Fruit fly (Drosophila melanogaster): Measurements from ENCODE around the gene Pfdn5.

Gene Pfdn5

DNA sequence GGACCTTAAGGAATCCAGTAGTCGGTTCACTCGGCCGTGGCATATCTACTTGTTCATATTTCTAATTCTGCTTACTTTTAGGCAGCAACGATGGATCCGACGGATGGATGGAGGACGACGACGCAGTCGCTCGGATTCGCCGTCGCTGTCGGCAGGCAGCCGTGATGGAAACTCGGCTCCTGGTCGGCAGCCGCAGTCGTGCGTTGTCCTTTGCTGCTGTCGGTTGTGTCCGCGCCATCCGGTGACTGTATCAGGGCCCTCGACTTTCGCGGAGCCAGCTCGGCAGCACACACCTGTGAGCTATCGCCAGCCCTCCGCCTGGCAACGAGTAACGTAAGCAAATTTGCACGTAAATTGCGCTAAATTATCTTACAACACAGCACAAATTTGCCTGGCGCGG is 10.2 kb downstream of the Pfdn5 start, which contains the start of gene Octbeta1R:
Octbeta1R (plus strand) TSS at position 191 of the 400 bp plus-strand sequence.
- TF ChIP-seq CG7101 (tag; optimal IDR thresholded peaks at IDR 0.05) (no peak), Clk (GFP tag; optimal IDR thresholded peaks at IDR 0.05) (no peak), Crg-1 (GFP tag; optimal IDR thresholded peaks at IDR 0.05) (no peak), CG14711 (tag; optimal IDR thresholded peaks at IDR 0.05) (no peak), bab1 (GFP tag; optimal IDR thresholded peaks at IDR 0.05) (no peak), CG11617 (GFP tag; optimal IDR thresholded peaks at IDR 0.05) (no peak), Mnt (GFP tag; optimal IDR thresholded peaks at IDR 0.05) (no peak), cic (GFP tag; optimal IDR thresholded peaks at IDR 0.05) (no peak), CG7045 (GFP tag; optimal IDR thresholded peaks at IDR 0.05) (no peak), ovo (GFP tag; optimal IDR thresholded peaks at IDR 0.05) (no peak)

- no peak for TF ChIP-seq CG7045 (GFP tag; optimal IDR thresholded peaks at IDR 0.05)
- no peak for TF ChIP-seq Crg-1 (GFP tag; optimal IDR thresholded peaks at IDR 0.05)
- TF ChIP-seq ovo (GFP tag; optimal IDR thresholded peaks at IDR 0.05) = no peak
- TF ChIP-seq Hr96 (GFP tag; optimal IDR thresholded peaks at IDR 0.05) = no peak
- TF ChIP-seq Mnt (GFP tag; optimal IDR thresholded peaks at IDR 0.05) = no peak
- TF ChIP-seq toe (GFP tag; optimal IDR thresholded peaks at IDR 0.05) = no peak
Observed at dm6 chr3R:22503630-22504029, 16.8 kb downstream of the Pfdn5 start.

DNA sequence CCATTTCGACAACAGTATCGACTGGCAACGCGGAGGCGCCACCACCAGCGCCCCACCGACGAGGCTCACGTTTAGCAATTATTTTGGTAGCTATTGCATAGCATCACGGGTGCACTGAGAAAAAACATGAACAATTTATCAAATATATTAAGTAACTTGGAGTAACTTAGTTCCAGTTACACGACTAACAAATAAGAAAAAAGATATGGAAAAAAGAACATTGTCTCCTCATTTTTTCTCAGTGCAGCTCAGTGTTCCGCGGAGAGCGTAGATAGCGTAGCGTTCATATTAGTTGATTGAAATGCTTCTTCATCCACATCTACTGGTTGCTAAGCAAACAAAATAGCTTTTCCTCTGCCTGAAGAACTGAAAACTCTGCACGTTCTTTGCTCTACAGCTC is 28.5 kb downstream of the Pfdn5 start:
- TF ChIP-seq CG14711 (tag; optimal IDR thresholded peaks at IDR 0.05) (no peak), pad (GFP tag; optimal IDR thresholded peaks at IDR 0.05) (no peak), bab1 (GFP tag; optimal IDR thresholded peaks at IDR 0.05) (no peak), kay (GFP tag; ENCODE audit: borderline replicate concordance) (peak; percentile 2), CG11617 (GFP tag; optimal IDR thresholded peaks at IDR 0.05) (no peak), cnc (optimal IDR thresholded peaks at IDR 0.05) (no peak)

DNA sequence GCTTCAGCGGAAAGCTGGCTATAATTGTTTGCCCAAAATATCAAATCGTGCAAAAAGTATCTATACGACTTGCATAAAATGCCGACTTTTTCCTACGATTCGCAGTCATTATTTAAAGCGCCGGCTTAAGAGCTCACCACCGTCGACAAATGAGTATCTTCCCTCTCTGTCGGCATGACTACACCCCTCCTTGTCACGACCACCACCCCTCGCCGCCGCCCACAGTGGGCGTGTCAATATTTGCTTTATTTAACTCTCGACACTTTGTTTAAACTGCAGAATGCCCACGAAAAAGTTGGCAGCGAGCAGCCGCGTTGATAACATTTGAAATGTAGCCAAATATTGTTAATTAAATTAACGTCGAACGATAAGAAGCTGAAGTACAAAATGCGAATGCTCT is 31.4 kb downstream of the Pfdn5 start:
- TF ChIP-seq cic (GFP tag; optimal IDR thresholded peaks at IDR 0.05) = peak; percentile 58
- peak; percentile 25 for TF ChIP-seq pad (GFP tag; optimal IDR thresholded peaks at IDR 0.05)
- no peak for TF ChIP-seq Clk (GFP tag; optimal IDR thresholded peaks at IDR 0.05)
- peak; percentile 65 for TF ChIP-seq CG7045 (GFP tag; optimal IDR thresholded peaks at IDR 0.05)
- peak; percentile 42 for TF ChIP-seq CG1620 (GFP tag; optimal IDR thresholded peaks at IDR 0.05)
- TF ChIP-seq CG5204 (GFP tag; optimal IDR thresholded peaks at IDR 0.05) = peak; percentile 6
- peak; percentile 18 for TF ChIP-seq tj (GFP tag; optimal IDR thresholded peaks at IDR 0.05)
- peak; percentile 44 for TF ChIP-seq CG11617 (GFP tag; optimal IDR thresholded peaks at IDR 0.05)
- TF ChIP-seq Mnt (GFP tag; optimal IDR thresholded peaks at IDR 0.05) = peak; percentile 20
- TF ChIP-seq CG33017 (tag; optimal IDR thresholded peaks at IDR 0.05) = peak; percentile 32
- peak; percentile 54 for TF ChIP-seq CG7101 (tag; optimal IDR thresholded peaks at IDR 0.05)
- no peak for TF ChIP-seq bab1 (GFP tag; optimal IDR thresholded peaks at IDR 0.05)
- TF ChIP-seq CG12768 (GFP tag; optimal IDR thresholded peaks at IDR 0.05) = peak; percentile 50
- peak; percentile 62 for TF ChIP-seq Crg-1 (GFP tag; optimal IDR thresholded peaks at IDR 0.05)
- TF ChIP-seq toe (GFP tag; optimal IDR thresholded peaks at IDR 0.05) = no peak

DNA sequence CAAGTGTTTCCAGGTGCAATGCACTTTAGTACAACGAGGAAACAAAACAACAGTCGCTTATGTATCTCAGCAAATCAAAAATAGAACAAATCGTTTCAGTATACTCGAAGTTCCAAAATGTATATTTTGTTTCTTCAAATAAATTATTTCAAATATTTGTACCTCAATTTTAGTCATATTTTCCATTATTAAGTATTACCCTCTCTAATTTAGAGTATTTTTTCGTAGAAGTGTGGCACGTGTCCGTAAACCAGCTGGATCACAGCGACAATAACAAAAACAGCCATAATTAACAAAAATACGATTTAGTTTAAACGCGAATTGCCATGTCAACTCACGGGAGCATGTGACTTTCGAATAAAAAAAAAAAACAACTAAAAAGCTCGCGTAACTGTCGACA is 31.9 kb downstream of the Pfdn5 start:
- peak; percentile 95 for TF ChIP-seq kay (GFP tag; ENCODE audit: borderline replicate concordance)
- TF ChIP-seq CG7045 (GFP tag; optimal IDR thresholded peaks at IDR 0.05) = no peak
- no peak for TF ChIP-seq CG33017 (tag; optimal IDR thresholded peaks at IDR 0.05)
- no peak for TF ChIP-seq Crg-1 (GFP tag; optimal IDR thresholded peaks at IDR 0.05)

dm6 chr3R:22520481-22520880 is 33.6 kb downstream of the Pfdn5 start:
- TF ChIP-seq bab1 (GFP tag; optimal IDR thresholded peaks at IDR 0.05) = no peak
- TF ChIP-seq toe (GFP tag; optimal IDR thresholded peaks at IDR 0.05) = no peak
- no peak for TF ChIP-seq Crg-1 (GFP tag; optimal IDR thresholded peaks at IDR 0.05)
- TF ChIP-seq CG33017 (tag; optimal IDR thresholded peaks at IDR 0.05) = no peak
- TF ChIP-seq pad (GFP tag; optimal IDR thresholded peaks at IDR 0.05) = no peak
- no peak for TF ChIP-seq tj (GFP tag; optimal IDR thresholded peaks at IDR 0.05)
- TF ChIP-seq CG1620 (GFP tag; optimal IDR thresholded peaks at IDR 0.05) = no peak
- TF ChIP-seq cic (GFP tag; optimal IDR thresholded peaks at IDR 0.05) = no peak
- no peak for TF ChIP-seq CG7045 (GFP tag; optimal IDR thresholded peaks at IDR 0.05)
- TF ChIP-seq CG12768 (GFP tag; optimal IDR thresholded peaks at IDR 0.05) = no peak
- no peak for TF ChIP-seq Mnt (GFP tag; optimal IDR thresholded peaks at IDR 0.05)
- no peak for TF ChIP-seq CG5204 (GFP tag; optimal IDR thresholded peaks at IDR 0.05)
- TF ChIP-seq cnc (optimal IDR thresholded peaks at IDR 0.05) = no peak

DNA sequence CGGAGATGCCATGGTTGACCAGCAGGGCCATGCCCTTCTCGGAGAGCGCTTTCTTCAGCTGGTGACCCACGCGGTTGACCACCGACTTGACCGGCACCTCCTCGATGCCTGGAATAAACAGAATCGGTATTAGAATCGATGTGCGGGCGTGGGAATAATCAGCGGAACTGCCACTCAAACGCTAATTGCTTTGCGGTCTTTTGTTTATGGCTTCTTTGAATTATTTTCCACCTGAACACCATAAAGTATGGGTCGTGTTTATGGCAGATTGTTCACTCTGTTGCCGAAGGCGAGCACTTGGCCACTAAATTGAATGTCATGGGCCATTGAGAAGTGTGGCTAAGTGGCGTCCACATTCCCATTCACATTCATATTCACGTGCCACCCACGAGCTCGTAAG is 35.2 kb downstream of the Pfdn5 start:
- TF ChIP-seq bab1 (GFP tag; optimal IDR thresholded peaks at IDR 0.05) = no peak
- TF ChIP-seq tj (GFP tag; optimal IDR thresholded peaks at IDR 0.05) = no peak
- TF ChIP-seq Hr96 (GFP tag; optimal IDR thresholded peaks at IDR 0.05) = no peak
- no peak for TF ChIP-seq kay (GFP tag; ENCODE audit: borderline replicate concordance)
- no peak for TF ChIP-seq CG7045 (GFP tag; optimal IDR thresholded peaks at IDR 0.05)
- TF ChIP-seq CG1620 (GFP tag; optimal IDR thresholded peaks at IDR 0.05) = no peak
- TF ChIP-seq CG11617 (GFP tag; optimal IDR thresholded peaks at IDR 0.05) = no peak
- TF ChIP-seq ovo (GFP tag; optimal IDR thresholded peaks at IDR 0.05) = no peak
- TF ChIP-seq cic (GFP tag; optimal IDR thresholded peaks at IDR 0.05) = no peak
- no peak for TF ChIP-seq pad (GFP tag; optimal IDR thresholded peaks at IDR 0.05)
- no peak for TF ChIP-seq cnc (optimal IDR thresholded peaks at IDR 0.05)
- TF ChIP-seq CG7101 (tag; optimal IDR thresholded peaks at IDR 0.05) = no peak
- no peak for TF ChIP-seq toe (GFP tag; optimal IDR thresholded peaks at IDR 0.05)
- no peak for TF ChIP-seq Mnt (GFP tag; optimal IDR thresholded peaks at IDR 0.05)
- TF ChIP-seq CG33017 (tag; optimal IDR thresholded peaks at IDR 0.05) = no peak
- TF ChIP-seq Clk (GFP tag; optimal IDR thresholded peaks at IDR 0.05) = no peak
- TF ChIP-seq CG5204 (GFP tag; optimal IDR thresholded peaks at IDR 0.05) = no peak
- TF ChIP-seq Crg-1 (GFP tag; optimal IDR thresholded peaks at IDR 0.05) = no peak
- no peak for TF ChIP-seq CG12768 (GFP tag; optimal IDR thresholded peaks at IDR 0.05)

Data from whole organism, adult.